Worm (Caenorhabditis elegans) whole organism, late embryonic: Measurements from ENCODE around the gene ddx-23.

Source experiments
- nhr-11 ChIP-seq: fragments of 150-350 bp; optimal IDR thresholded peaks from 2 replicates; lab custom pipeline; 2014; ENCODE audit warnings: missing biosample characterization, missing genetic modification characterization
- pqm-1 ChIP-seq: sonication (generic microtip); optimal IDR thresholded peaks from 2 replicates; lab custom pipeline; 2016; ENCODE audit warnings: missing genetic modification characterization, missing compliant biosample characterization
- ref-2 ChIP-seq: sonication (generic microtip); optimal IDR thresholded peaks from 2 replicates; lab custom pipeline; 2016; ENCODE audit warnings: missing genetic modification characterization, missing compliant biosample characterization
- sox-2 ChIP-seq: fragments of 200-800 bp; sonication (Bioruptor generic); IDR thresholded peaks from 2 replicates; pipeline ENCODE4 v1.3.6; 2022; ENCODE audit warnings: missing genetic modification reagents, missing genetic modification characterization, missing compliant biosample characterization
- tbx-2 ChIP-seq: sonication (generic microtip); optimal IDR thresholded peaks from 2 replicates; lab custom pipeline; 2016; ENCODE audit warnings: missing genetic modification characterization, missing compliant biosample characterization
- unc-3 ChIP-seq, 2 experiments: fragments of 200-800 bp in 1 of 2; sonication (Bioruptor generic) in 1 of 2; sonication (generic microtip) in 1 of 2; conservative IDR thresholded peaks in 1 of 2; optimal IDR thresholded peaks in 1 of 2; 2 replicates each; pipeline versions ENCODE4 v1.3.6 to Lab custom; 2016 to 2022; ENCODE audit warnings: missing compliant biosample characterization in 2 of 2, missing genetic modification characterization in 2 of 2, missing genetic modification reagents in 1 of 2

DNA sequence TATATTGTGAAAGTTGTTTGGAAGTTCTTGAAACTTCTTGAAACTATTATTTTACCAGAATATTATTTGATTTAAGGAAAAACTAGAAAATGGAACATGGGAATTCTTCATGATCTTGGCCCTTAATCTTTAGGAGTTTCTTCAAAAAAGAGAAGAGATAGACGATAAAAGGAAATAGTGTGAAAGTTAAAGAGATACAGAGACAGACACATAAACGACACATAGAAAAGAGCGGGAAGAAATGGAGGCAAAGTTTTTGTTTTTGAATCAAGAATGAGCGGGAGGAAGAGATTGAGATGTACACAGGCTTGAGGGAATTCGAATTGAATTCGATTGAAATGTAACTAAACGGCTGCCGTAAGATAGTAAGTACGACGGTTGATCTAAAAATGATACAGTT is 44.4 kb upstream of the ddx-23 start:
- TF ChIP-seq pqm-1 (tag; lab: Kevin White, UChicago), result no peak
- no peak for TF ChIP-seq unc-3 (GFP tag; conservative IDR thresholded peaks at IDR 0.05; lab: Robert Waterston, UW)
- TF ChIP-seq unc-3 (tag; optimal IDR thresholded peaks at IDR 0.05; lab: Kevin White, UChicago), result no peak
- no peak for TF ChIP-seq sox-2
- TF ChIP-seq nhr-11 (tag; lab: Kevin White, UChicago), result no peak
- TF ChIP-seq ref-2 (tag; lab: Kevin White, UChicago), result no peak
- TF ChIP-seq tbx-2 (tag; lab: Kevin White, UChicago), result no peak
